Worm (Caenorhabditis elegans): Measurements from ENCODE around the gene smc-3.
A peak's percentile ranks its signal among the peaks of the same experiment; 100 is the strongest.

Gene smc-3

ce11 chrIII:11289876-11290275 is 828 bp upstream of the smc-3 start (continued):
- TF ChIP-seq hrde-1 (tag; optimal IDR thresholded peaks at IDR 0.05; ENCODE audit: borderline replicate concordance) (no peak), mes-4 (tag; optimal IDR thresholded peaks at IDR 0.05) (no peak), B0019.2 (GFP tag; conservative IDR thresholded peaks at IDR 0.05) (0 out of 2 replicates have a peak, but pooled peaks have one; percentile 15), nhr-80 (tag; optimal IDR thresholded peaks at IDR 0.05) (no peak), nhr-120 (GFP tag; IDR thresholded peaks at IDR 0.05) (no peak), pbrm-1 (GFP tag; IDR thresholded peaks at IDR 0.05) (0 out of 2 replicates have a peak, but pooled peaks have one; percentile 22), T07F8.4 (tag; optimal IDR thresholded peaks at IDR 0.05) (no peak), dpl-1 (GFP tag; optimal IDR thresholded peaks at IDR 0.05) (peak; percentile 25), madf-10 (tag; optimal IDR thresholded peaks at IDR 0.05) (no peak), aptf-3 (GFP tag; IDR thresholded peaks at IDR 0.05) (no peak), F55B11.4 (tag; optimal IDR thresholded peaks at IDR 0.05; ENCODE audit: borderline replicate concordance, insufficient read depth) (no peak), zim-3 (tag; optimal IDR thresholded peaks at IDR 0.05) (no peak), cebp-1 (GFP tag; IDR thresholded peaks at IDR 0.05) (no peak), cebp-1 (tag; optimal IDR thresholded peaks at IDR 0.05) (no peak), pha-4 (tag; optimal IDR thresholded peaks at IDR 0.05) (no peak), tbx-9 (tag; optimal IDR thresholded peaks at IDR 0.05; ENCODE audit: borderline replicate concordance) (no peak), F33H1.4 (GFP tag; IDR thresholded peaks at IDR 0.05) (peak; percentile 86), nhr-27 (tag; optimal IDR thresholded peaks at IDR 0.05) (no peak), let-607 (tag; optimal IDR thresholded peaks at IDR 0.05) (no peak), unc-62 (GFP tag; optimal IDR thresholded peaks at IDR 0.05) (no peak), somi-1 (GFP tag; optimal IDR thresholded peaks at IDR 0.05) (no peak), dpff-1 (tag; optimal IDR thresholded peaks at IDR 0.05) (no peak), sdz-38 (tag; optimal IDR thresholded peaks at IDR 0.05) (no peak), rpc-1 (optimal IDR thresholded peaks at IDR 0.05) (no peak), rpc-1 (tag; optimal IDR thresholded peaks at IDR 0.05) (no peak), ztf-6 (GFP tag; IDR thresholded peaks at IDR 0.05) (no peak), snpc-4 (GFP tag; optimal IDR thresholded peaks at IDR 0.05) (no peak), snpc-4 (tag; optimal IDR thresholded peaks at IDR 0.05) (no peak), ccch-3 (GFP tag; optimal IDR thresholded peaks at IDR 0.05) (no peak), madf-3 (GFP tag; IDR thresholded peaks at IDR 0.05) (no peak), zfh-2 (GFP tag; conservative IDR thresholded peaks at IDR 0.05) (no peak), unc-130 (GFP tag; optimal IDR thresholded peaks at IDR 0.05) (no peak), snpc-1.1 (tag; optimal IDR thresholded peaks at IDR 0.05; ENCODE audit: insufficient read depth) (peak; percentile 44), ceh-27 (GFP tag; optimal IDR thresholded peaks at IDR 0.05) (no peak), D2030.7 (GFP tag; IDR thresholded peaks at IDR 0.05) (peak; percentile 82), lir-1 (GFP tag; conservative IDR thresholded peaks at IDR 0.05) (no peak; the same call in 1 of the 2 replicates), ztf-25 (GFP tag; IDR thresholded peaks at IDR 0.05) (no peak), cebp-2 (GFP tag; IDR thresholded peaks at IDR 0.05) (no peak), F37B4.10 (GFP tag; IDR thresholded peaks at IDR 0.05) (no peak), lsl-1 (GFP tag; optimal IDR thresholded peaks at IDR 0.05) (peak; percentile 97), C17E4.6 (GFP tag; IDR thresholded peaks at IDR 0.05) (peak; percentile 49; the same call in 1 of the 2 replicates), egrh-3 (GFP tag; IDR thresholded peaks at IDR 0.05) (no peak), nfya-2 (GFP tag; IDR thresholded peaks at IDR 0.05) (no peak), nhr-179 (tag; optimal IDR thresholded peaks at IDR 0.05) (no peak), F57A8.1 (GFP tag; optimal IDR thresholded peaks at IDR 0.05) (no peak), F49E8.2 (tag; optimal IDR thresholded peaks at IDR 0.05; ENCODE audit: insufficient read depth) (peak; percentile 63), C06A6.2 (GFP tag; conservative IDR thresholded peaks at IDR 0.05) (no peak), F10E7.11 (tag; optimal IDR thresholded peaks at IDR 0.05) (no peak), snpc-3.4 (tag; optimal IDR thresholded peaks at IDR 0.05) (peak; percentile 62), sea-2 (GFP tag; IDR thresholded peaks at IDR 0.05) (no peak)
